Fruit fly (Drosophila melanogaster) whole organism, prepupa: ENCODE measurements around the gene CG10587.

Experiments used
- Blimp-1 ChIP-seq: fragments of 200-800 bp; sonication (Bioruptor generic); optimal IDR thresholded peaks from 3 replicates; lab custom pipeline; 2017; ENCODE audit warnings: missing biosample characterization, missing genetic modification characterization, mild to moderate bottlenecking, moderate library complexity, missing genetic modification reagents
- CG10669 ChIP-seq: fragments of 200-800 bp; sonication (Bioruptor generic); optimal IDR thresholded peaks from 3 replicates; lab custom pipeline; 2018; ENCODE audit warnings: missing biosample characterization, mild to moderate bottlenecking, missing genetic modification characterization, moderate library complexity
- CG11294 ChIP-seq: fragments of 200-800 bp; sonication (Bioruptor generic); IDR thresholded peaks from 2 replicates; pipeline ENCODE4 v1.3.6; 2022; ENCODE audit warnings: missing biosample characterization, missing genetic modification characterization
- CG11762 ChIP-seq: fragments of 200-800 bp; sonication (Bioruptor generic); optimal IDR thresholded peaks from 3 replicates; lab custom pipeline; 2016; ENCODE audit warnings: missing biosample characterization, missing genetic modification characterization; ENCODE audit not compliant: insufficient read depth
- CG15336 ChIP-seq: fragments of 200-800 bp; sonication (Bioruptor generic); IDR thresholded peaks from 2 replicates; pipeline ENCODE4 v1.3.6; 2022; ENCODE audit warnings: missing biosample characterization, missing genetic modification characterization
- CG1621 ChIP-seq: fragments of 200-800 bp; sonication (Bioruptor generic); optimal IDR thresholded peaks from 3 replicates; lab custom pipeline; 2018; ENCODE audit warnings: missing biosample characterization, mild to moderate bottlenecking, missing genetic modification characterization
- CG16779 ChIP-seq: fragments of 200-800 bp; sonication (Bioruptor generic); optimal IDR thresholded peaks from 3 replicates; lab custom pipeline; 2017; ENCODE audit warnings: missing biosample characterization, mild to moderate bottlenecking, missing genetic modification characterization
- CG3032 ChIP-seq: fragments of 200-800 bp; optimal IDR thresholded peaks from 2 replicates; lab custom pipeline; 2019; ENCODE audit warnings: missing biosample characterization, mild to moderate bottlenecking, missing genetic modification characterization, moderate library complexity
- CG31627 ChIP-seq: fragments of 200-800 bp; sonication (Bioruptor generic); optimal IDR thresholded peaks from 3 replicates; lab custom pipeline; 2016; ENCODE audit warnings: missing biosample characterization, missing genetic modification characterization
- CG4318 ChIP-seq: fragments of 200-800 bp; sonication (Bioruptor generic); optimal IDR thresholded peaks from 3 replicates; lab custom pipeline; 2017; ENCODE audit warnings: missing biosample characterization, mild to moderate bottlenecking, missing genetic modification characterization
- CG6163 ChIP-seq: fragments of 200-800 bp; sonication (Bioruptor generic); IDR thresholded peaks from 3 replicates; pipeline ENCODE4 v1.3.6; 2022; ENCODE audit warnings: missing biosample characterization, missing genetic modification characterization
- CG6276 ChIP-seq: fragments of 200-800 bp; sonication (Bioruptor generic); optimal IDR thresholded peaks from 2 replicates; lab custom pipeline; 2017; ENCODE audit warnings: missing biosample characterization, mild to moderate bottlenecking, missing genetic modification characterization
- CG6854 ChIP-seq: fragments of 200-800 bp; sonication (Bioruptor generic); optimal IDR thresholded peaks from 2 replicates; lab custom pipeline; 2017; ENCODE audit warnings: missing biosample characterization, mild to moderate bottlenecking, missing genetic modification characterization
- CG8319 ChIP-seq: fragments of 200-800 bp; sonication (Bioruptor generic); optimal IDR thresholded peaks from 3 replicates; lab custom pipeline; 2016; ENCODE audit warnings: missing biosample characterization, missing genetic modification characterization
- CG8632 ChIP-seq: fragments of 200-800 bp; sonication (Bioruptor generic); optimal IDR thresholded peaks from 3 replicates; lab custom pipeline; 2016; ENCODE audit warnings: missing biosample characterization, missing genetic modification characterization
- Eip78C ChIP-seq: fragments of 200-800 bp; sonication (Bioruptor generic); peaks from one replicate; lab custom pipeline; 2016; ENCODE audit warnings: missing biosample characterization, missing genetic modification characterization
- Eip93F ChIP-seq: fragments of 200-800 bp; sonication (Bioruptor generic); optimal IDR thresholded peaks from 2 replicates; lab custom pipeline; 2016; ENCODE audit warnings: missing biosample characterization, mild to moderate bottlenecking, missing genetic modification characterization
- Ets21C ChIP-seq: fragments of 200-800 bp; sonication (Bioruptor generic); optimal IDR thresholded peaks from 3 replicates; lab custom pipeline; 2016; ENCODE audit warnings: missing biosample characterization, missing genetic modification characterization
- Ets96B ChIP-seq: fragments of 200-800 bp; optimal IDR thresholded peaks from 2 replicates; lab custom pipeline; 2019; ENCODE audit warnings: missing biosample characterization, mild to moderate bottlenecking, missing genetic modification characterization, moderate library complexity
- Hr39 ChIP-seq: fragments of 200-800 bp; sonication (Bioruptor generic); optimal IDR thresholded peaks from 2 replicates; lab custom pipeline; 2016; ENCODE audit warnings: missing biosample characterization, missing genetic modification characterization
- Hr4 ChIP-seq: fragments of 200-800 bp; sonication (Bioruptor generic); optimal IDR thresholded peaks from 3 replicates; lab custom pipeline; 2016; ENCODE audit warnings: missing biosample characterization, missing genetic modification characterization
- OdsH ChIP-seq: fragments of 200-800 bp; sonication (Bioruptor generic); optimal IDR thresholded peaks from 3 replicates; lab custom pipeline; 2016; ENCODE audit warnings: missing biosample characterization, missing genetic modification characterization
- Sox102F ChIP-seq: fragments of 200-800 bp; sonication (Bioruptor generic); optimal IDR thresholded peaks from 2 replicates; lab custom pipeline; 2016; ENCODE audit warnings: missing biosample characterization, mild to moderate bottlenecking, missing genetic modification characterization
- Sox14 ChIP-seq: fragments of 200-800 bp; sonication (Bioruptor generic); optimal IDR thresholded peaks from 3 replicates; lab custom pipeline; 2016; ENCODE audit warnings: missing biosample characterization, missing genetic modification characterization
- achi ChIP-seq: fragments of 200-800 bp; sonication (Bioruptor generic); optimal IDR thresholded peaks from 3 replicates; lab custom pipeline; 2016; ENCODE audit warnings: missing biosample characterization, missing genetic modification characterization
- acj6 ChIP-seq: fragments of 200-800 bp; sonication (Bioruptor generic); optimal IDR thresholded peaks from 3 replicates; lab custom pipeline; 2016; ENCODE audit warnings: missing biosample characterization, missing genetic modification characterization
- dsx ChIP-seq: fragments of 200-800 bp; optimal IDR thresholded peaks from 3 replicates; lab custom pipeline; 2019; ENCODE audit warnings: missing biosample characterization, mild to moderate bottlenecking, missing genetic modification characterization, moderate library complexity; ENCODE audit not compliant: poor library complexity, severe bottlenecking
- esn ChIP-seq: fragments of 200-800 bp; sonication (Bioruptor generic); optimal IDR thresholded peaks from 2 replicates; lab custom pipeline; 2016; ENCODE audit warnings: missing biosample characterization, mild to moderate bottlenecking, missing genetic modification characterization, moderate library complexity
- fd59A ChIP-seq: fragments of 200-800 bp; sonication (Bioruptor generic); optimal IDR thresholded peaks from 2 replicates; lab custom pipeline; 2017; ENCODE audit warnings: missing biosample characterization, mild to moderate bottlenecking, missing genetic modification characterization, missing genetic modification reagents
- fkh ChIP-seq: fragments of 200-800 bp; sonication (Bioruptor generic); optimal IDR thresholded peaks from 3 replicates; lab custom pipeline; 2017; ENCODE audit warnings: missing biosample characterization, mild to moderate bottlenecking, missing genetic modification characterization, moderate library complexity
- net ChIP-seq: fragments of 200-800 bp; sonication (Bioruptor generic); optimal IDR thresholded peaks from 3 replicates; lab custom pipeline; 2016; ENCODE audit warnings: missing biosample characterization, missing genetic modification characterization
- pdm3 ChIP-seq: fragments of 200-800 bp; sonication (Bioruptor generic); optimal IDR thresholded peaks from 3 replicates; lab custom pipeline; 2016; ENCODE audit warnings: missing biosample characterization, missing genetic modification characterization
- spab ChIP-seq: fragments of 200-800 bp; sonication (Bioruptor generic); optimal IDR thresholded peaks from 2 replicates; lab custom pipeline; 2017; ENCODE audit warnings: missing biosample characterization, mild to moderate bottlenecking, missing genetic modification characterization, missing genetic modification reagents
- ss ChIP-seq, 2 experiments: fragments of 200-800 bp; sonication (Bioruptor generic); optimal IDR thresholded peaks; 2 replicates in 1 of 2; 3 replicates in 1 of 2; lab custom pipeline; 2017 to 2018; ENCODE audit warnings: mild to moderate bottlenecking in 2 of 2, missing biosample characterization in 2 of 2, missing genetic modification characterization in 2 of 2, moderate library complexity in 1 of 2
- svp ChIP-seq: fragments of 200-800 bp; sonication (Bioruptor generic); peaks from one replicate; lab custom pipeline; 2016; ENCODE audit warnings: missing biosample characterization, missing genetic modification characterization
- topi ChIP-seq: fragments of 200-800 bp; sonication (Bioruptor generic); optimal IDR thresholded peaks from 3 replicates; lab custom pipeline; 2016; ENCODE audit warnings: missing biosample characterization, missing genetic modification characterization
- vri ChIP-seq: fragments of 200-800 bp; sonication (Bioruptor generic); optimal IDR thresholded peaks from 3 replicates; lab custom pipeline; 2016; ENCODE audit warnings: missing biosample characterization, mild to moderate bottlenecking, missing genetic modification characterization

CG10587 gene

DNA sequence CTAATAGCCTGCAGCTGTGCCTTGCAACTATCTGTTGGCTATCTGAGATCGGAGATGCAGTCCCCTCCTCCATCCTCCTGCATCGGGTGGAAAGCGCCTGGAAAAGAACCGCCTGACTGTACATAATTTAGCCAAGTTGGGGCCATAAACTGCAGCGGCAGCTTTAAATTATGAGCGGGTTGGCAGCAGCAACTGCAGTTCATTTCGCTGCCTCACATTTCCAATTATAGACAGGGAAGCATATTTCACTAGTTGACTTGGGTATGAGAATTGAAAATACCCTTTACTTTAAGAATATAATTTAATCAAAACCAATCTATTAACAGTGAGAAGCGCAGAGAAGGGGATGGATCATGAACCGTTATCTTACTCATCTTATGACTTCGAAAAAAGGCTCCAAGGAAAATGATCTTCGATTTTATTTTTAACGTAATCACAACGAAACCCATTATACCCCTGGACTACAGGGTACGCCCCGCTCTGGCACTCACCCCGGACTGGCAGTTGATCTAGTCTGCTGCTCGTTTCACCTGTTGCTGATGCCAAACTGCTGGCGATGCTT is 39.2 kb downstream of the CG10587 start (continued):
- TF ChIP-seq acj6 (GFP tag; lab: Kevin White, UChicago), result peak; percentile 84
- peak; percentile 67 for TF ChIP-seq CG11762 (GFP tag; lab: Kevin White, UChicago)
- peak; percentile 53 for TF ChIP-seq topi (GFP tag; lab: Kevin White, UChicago)
- TF ChIP-seq OdsH, result peak; percentile 83
- TF ChIP-seq fd59A, result peak; percentile 83
- peak; percentile 42 for TF ChIP-seq CG31627
- peak; percentile 82 for TF ChIP-seq pdm3 (GFP tag; lab: Kevin White, UChicago)
- TF ChIP-seq CG8632, result peak; percentile 65
- no peak for TF ChIP-seq Eip93F
- peak; percentile 43 for TF ChIP-seq esn (GFP tag; lab: Kevin White, UChicago)
- TF ChIP-seq Sox14, result peak; percentile 84
- peak; percentile 4 for TF ChIP-seq Ets21C (GFP tag; lab: Kevin White, UChicago)
- peak; percentile 81 for TF ChIP-seq CG6276 (GFP tag; lab: Kevin White, UChicago)
- TF ChIP-seq CG3032, result peak; percentile 89
- peak; percentile 88 for TF ChIP-seq CG15336 (GFP tag; lab: Robert Waterston, UW)
- TF ChIP-seq Hr4 (GFP tag; lab: Kevin White, UChicago), result peak; percentile 84
- TF ChIP-seq Ets96B, result peak; percentile 92
- TF ChIP-seq Eip78C (GFP tag; lab: Kevin White, UChicago), result peak; percentile 95
- no peak for TF ChIP-seq fkh
- TF ChIP-seq CG11294 (GFP tag; lab: Robert Waterston, UW), result peak; percentile 51; the same call in 1 of the 2 replicates
- peak; percentile 84 for TF ChIP-seq achi

DNA sequence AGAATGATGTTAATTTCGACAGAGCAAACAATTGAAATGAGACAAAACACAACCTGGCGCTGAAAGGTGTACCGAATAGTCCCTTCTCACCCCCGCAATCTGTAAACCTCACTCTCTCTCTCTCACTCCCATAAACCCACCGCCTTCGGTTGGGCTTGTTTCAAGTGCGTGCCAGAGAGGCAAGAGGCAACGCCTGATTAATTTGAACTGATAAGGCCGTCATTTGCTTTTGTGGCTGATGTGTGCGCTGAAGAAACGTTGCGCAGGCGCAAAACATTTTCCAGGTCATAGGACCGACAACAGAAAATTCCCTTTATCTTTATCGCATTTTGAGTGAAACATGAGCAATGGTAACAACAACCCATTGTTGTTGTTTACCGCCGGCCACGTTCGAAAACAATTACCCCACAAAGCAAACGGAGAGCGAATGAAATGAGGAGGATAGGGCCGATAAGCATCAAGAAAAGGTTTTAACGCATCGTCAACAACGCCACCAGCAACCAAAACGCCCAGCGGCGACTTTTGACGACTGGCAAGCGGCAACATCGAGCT is 40.0 kb downstream of the CG10587 start:
- no peak for TF ChIP-seq fd59A
- peak; percentile 75 for TF ChIP-seq CG6854 (GFP tag; lab: Kevin White, UChicago)
- TF ChIP-seq ss (GFP tag; optimal IDR thresholded peaks at IDR 0.05; lab: Kevin White, UChicago), result peak in 1 of 2 experiments; percentile 40
- no peak for TF ChIP-seq Eip93F
- TF ChIP-seq fkh, result peak; percentile 92
- peak; percentile 63 for TF ChIP-seq svp
- TF ChIP-seq Ets21C (GFP tag; lab: Kevin White, UChicago), result no peak
- peak; percentile 3 for TF ChIP-seq Sox102F (GFP tag; lab: Kevin White, UChicago)
- peak; percentile 8 for TF ChIP-seq CG1621
- peak; percentile 39 for TF ChIP-seq Eip78C (GFP tag; lab: Kevin White, UChicago)

DNA sequence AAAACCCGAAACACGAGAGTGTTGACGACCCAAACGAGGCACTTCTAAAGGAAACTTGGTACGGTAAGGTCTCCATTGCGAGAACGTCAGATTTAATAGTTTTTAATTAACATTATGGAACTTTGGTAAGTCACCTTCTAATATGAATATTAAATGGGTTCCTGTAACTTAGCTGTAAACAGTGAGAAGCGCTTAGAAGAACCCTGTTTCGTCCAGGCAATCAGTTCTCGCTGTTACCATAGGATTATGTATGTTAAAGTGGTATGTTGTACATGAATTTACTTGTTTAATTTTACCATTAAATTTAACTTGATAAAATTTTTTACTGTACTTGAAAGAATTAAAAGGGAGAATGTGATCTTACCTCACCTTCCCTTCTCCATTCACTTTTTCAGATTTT is 40.5 kb downstream of the CG10587 start:
- TF ChIP-seq CG31627 (peak; percentile 5), Hr39 (peak; percentile 5), vri (no peak), OdsH (no peak), acj6 (GFP tag; lab: Kevin White, UChicago) (no peak), spab (GFP tag; lab: Kevin White, UChicago) (no peak), CG4318 (GFP tag; lab: Kevin White, UChicago) (no peak), achi (no peak), Eip78C (GFP tag; lab: Kevin White, UChicago) (peak; percentile 49), topi (GFP tag; lab: Kevin White, UChicago) (no peak), Hr4 (GFP tag; lab: Kevin White, UChicago) (no peak), CG16779 (tag; lab: Kevin White, UChicago) (no peak), CG10669 (GFP tag; lab: Kevin White, UChicago) (no peak), CG6163 (GFP tag; lab: Robert Waterston, UW) (no peak), dsx (no peak), Blimp-1 (GFP tag; lab: Kevin White, UChicago) (no peak), CG1621 (no peak)

DNA sequence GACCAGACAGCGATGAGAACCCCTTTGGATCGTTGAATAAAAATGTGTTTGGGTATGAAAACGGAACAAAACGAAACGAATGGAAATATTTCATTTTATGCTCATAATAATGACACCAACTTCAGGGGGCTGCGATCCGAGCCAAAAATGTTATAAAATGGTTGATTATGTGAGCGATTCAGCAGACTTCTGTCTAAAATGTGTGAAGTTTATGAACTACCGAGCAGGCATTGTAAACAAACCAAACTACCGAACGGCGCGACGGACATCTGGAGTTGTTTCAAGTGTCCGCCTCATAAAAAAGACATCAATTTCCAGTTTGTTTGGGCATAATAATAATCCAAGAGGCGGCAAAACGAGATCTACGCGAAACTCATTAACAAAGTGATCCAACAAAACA is 41.9 kb downstream of the CG10587 start:
- no peak for TF ChIP-seq net (GFP tag; lab: Kevin White, UChicago)
- peak; percentile 28 for TF ChIP-seq svp
- TF ChIP-seq CG8319 (GFP tag; lab: Kevin White, UChicago), result no peak
